Worm (Caenorhabditis elegans) whole organism, L1 larva: Measurements from ENCODE around the gene nspe-7.
A peak's percentile ranks its signal among the peaks of the same experiment; 100 is the strongest.

Experiments used
- C16A3.4 ChIP-seq: fragments of 150-350 bp; optimal IDR thresholded peaks from 2 replicates; lab custom pipeline; 2014; ENCODE audit warnings: missing biosample characterization, missing genetic modification characterization
- C34B4.2 ChIP-seq: sonication (generic microtip); optimal IDR thresholded peaks from 2 replicates; lab custom pipeline; 2017; ENCODE audit warnings: mild to moderate bottlenecking, missing genetic modification characterization, missing compliant biosample characterization
- aly-2 ChIP-seq: fragments of 150-350 bp; optimal IDR thresholded peaks from 2 replicates; lab custom pipeline; 2014; ENCODE audit warnings: missing biosample characterization, missing genetic modification characterization
- ama-1 ChIP-seq: fragments of 150-350 bp; optimal IDR thresholded peaks from 2 replicates; lab custom pipeline; 2014
- blmp-1 ChIP-seq: fragments of 150-350 bp; optimal IDR thresholded peaks from 2 replicates; lab custom pipeline; 2014; ENCODE audit warnings: missing biosample characterization, missing genetic modification characterization
- ceh-82 ChIP-seq, 3 experiments: fragments of 150-350 bp in 1 of 3; sonication (generic microtip) in 2 of 3; optimal IDR thresholded peaks; 2 replicates each; lab custom pipeline; 2014 to 2017; ENCODE audit warnings: missing biosample characterization in 3 of 3, missing genetic modification characterization in 3 of 3
- ceh-88 ChIP-seq: fragments of 200-800 bp; sonication (Bioruptor generic); IDR thresholded peaks from 2 replicates; pipeline ENCODE4 v1.3.6; 2022; ENCODE audit warnings: missing genetic modification characterization, missing compliant biosample characterization
- ceh-90 ChIP-seq: sonication (generic microtip); optimal IDR thresholded peaks from 2 replicates; lab custom pipeline; 2016; ENCODE audit warnings: missing genetic modification characterization, missing compliant biosample characterization
- ces-1 ChIP-seq: fragments of 150-350 bp; optimal IDR thresholded peaks from 2 replicates; lab custom pipeline; 2014; ENCODE audit warnings: missing biosample characterization, missing genetic modification reagents, missing genetic modification characterization
- dpl-1 ChIP-seq, 3 experiments: fragments of 150-350 bp in 2 of 3; sonication (generic microtip) in 1 of 3; optimal IDR thresholded peaks; 2 replicates each; lab custom pipeline; 2014 to 2017; ENCODE audit warnings: missing biosample characterization in 3 of 3, missing genetic modification characterization in 3 of 3, missing genetic modification reagents in 3 of 3
- dsc-1 ChIP-seq: sonication (generic microtip); optimal IDR thresholded peaks from 2 replicates; lab custom pipeline; 2016; ENCODE audit warnings: mild to moderate bottlenecking, missing genetic modification characterization, missing compliant biosample characterization
- efl-1 ChIP-seq, 4 experiments: fragments of 150-350 bp; optimal IDR thresholded peaks in 3 of 4; peaks in 1 of 4; 1 replicate in 1 of 4; 2 replicates in 3 of 4; lab custom pipeline; 2014; ENCODE audit warnings: missing biosample characterization in 2 of 4, missing genetic modification characterization in 2 of 4, missing genetic modification reagents in 2 of 4
- efl-3 ChIP-seq: fragments of 200-800 bp; sonication (Bioruptor generic); optimal IDR thresholded peaks from 2 replicates; lab custom pipeline; 2018; ENCODE audit warnings: mild to moderate bottlenecking, missing genetic modification characterization, missing compliant biosample characterization
- egl-27 ChIP-seq, 2 experiments: fragments of 150-350 bp in 1 of 2; sonication (generic microtip); optimal IDR thresholded peaks; 3 replicates each; lab custom pipeline; 2017 to 2018; ENCODE audit warnings: missing biosample characterization in 2 of 2, missing genetic modification characterization in 2 of 2, missing genetic modification reagents in 2 of 2
- elt-3 ChIP-seq, 6 experiments: fragments of 150-350 bp in 1 of 6; sonication (generic microtip); optimal IDR thresholded peaks; 2 replicates each; lab custom pipeline; 2017 to 2018; ENCODE audit warnings: missing biosample characterization in 6 of 6, missing genetic modification characterization in 6 of 6, inconsistent platforms in 1 of 6
- fkh-10 ChIP-seq: sonication (generic microtip); optimal IDR thresholded peaks from 2 replicates; lab custom pipeline; 2017; ENCODE audit warnings: missing biosample characterization, missing genetic modification reagents, missing genetic modification characterization
- fkh-4 ChIP-seq: sonication (generic microtip); optimal IDR thresholded peaks from 2 replicates; lab custom pipeline; 2016; ENCODE audit warnings: missing compliant biosample characterization, missing genetic modification characterization, borderline replicate concordance
- fkh-8 ChIP-seq: sonication (generic microtip); optimal IDR thresholded peaks from 2 replicates; lab custom pipeline; 2016; ENCODE audit warnings: mild to moderate bottlenecking, missing genetic modification characterization, missing compliant biosample characterization
- hpl-2 ChIP-seq: fragments of 150-350 bp; optimal IDR thresholded peaks from 2 replicates; lab custom pipeline; 2014; ENCODE audit warnings: missing biosample characterization, missing genetic modification reagents, missing genetic modification characterization
- irx-1 ChIP-seq: sonication (generic microtip); optimal IDR thresholded peaks from 2 replicates; lab custom pipeline; 2016; ENCODE audit warnings: missing genetic modification characterization, missing compliant biosample characterization
- isw-1 ChIP-seq: fragments of 200-800 bp; sonication (Bioruptor generic); IDR thresholded peaks from 2 replicates; pipeline ENCODE4 v1.3.6; 2022; ENCODE audit warnings: missing genetic modification characterization, missing compliant biosample characterization
- jun-1 ChIP-seq: fragments of 150-350 bp; optimal IDR thresholded peaks from 2 replicates; lab custom pipeline; 2014; ENCODE audit warnings: missing biosample characterization, missing genetic modification reagents, missing genetic modification characterization
- lin-13 ChIP-seq: fragments of 150-350 bp; optimal IDR thresholded peaks from 2 replicates; lab custom pipeline; 2014; ENCODE audit warnings: missing biosample characterization, missing genetic modification reagents, missing genetic modification characterization
- lin-14 ChIP-seq: fragments of 200-800 bp; sonication (Bioruptor generic); optimal IDR thresholded peaks from 2 replicates; lab custom pipeline; 2018; ENCODE audit warnings: mild to moderate bottlenecking, missing genetic modification characterization, moderate library complexity, missing compliant biosample characterization
- lin-15B ChIP-seq: fragments of 150-350 bp; sonication (generic microtip); optimal IDR thresholded peaks from 3 replicates; lab custom pipeline; 2014; ENCODE audit warnings: missing biosample characterization, missing genetic modification characterization
- lin-35 ChIP-seq, 2 experiments: fragments of 150-350 bp; optimal IDR thresholded peaks; 2 replicates each; lab custom pipeline; 2014; ENCODE audit warnings: missing biosample characterization in 2 of 2, missing genetic modification characterization in 2 of 2, missing genetic modification reagents in 2 of 2
- lin-39 ChIP-seq: fragments of 150-350 bp; optimal IDR thresholded peaks from 2 replicates; lab custom pipeline; 2014; ENCODE audit warnings: missing biosample characterization, missing genetic modification reagents, missing genetic modification characterization
- lir-3 ChIP-seq: sonication (generic microtip); optimal IDR thresholded peaks from 2 replicates; lab custom pipeline; 2016; ENCODE audit warnings: mild to moderate bottlenecking, missing genetic modification characterization, moderate library complexity, missing compliant biosample characterization; ENCODE audit not compliant: poor library complexity
- lsy-2 ChIP-seq, 2 experiments: fragments of 150-350 bp; optimal IDR thresholded peaks; 2 replicates each; lab custom pipeline; 2014; ENCODE audit warnings: missing biosample characterization in 2 of 2, missing genetic modification characterization in 2 of 2
- mab-9 ChIP-seq: fragments of 200-800 bp; sonication (Bioruptor generic); IDR thresholded peaks from 2 replicates; pipeline ENCODE4 v1.3.6; 2022; ENCODE audit warnings: missing genetic modification reagents, missing genetic modification characterization, missing compliant biosample characterization
- mdl-1 ChIP-seq, 2 experiments: fragments of 150-350 bp; optimal IDR thresholded peaks; 2 replicates each; lab custom pipeline; 2014 to 2017; ENCODE audit warnings: missing biosample characterization in 2 of 2, missing genetic modification characterization in 2 of 2, inconsistent platforms in 1 of 2
- mef-2 ChIP-seq: fragments of 150-350 bp; optimal IDR thresholded peaks from 2 replicates; lab custom pipeline; 2014; ENCODE audit warnings: missing biosample characterization, missing genetic modification characterization
- mep-1 ChIP-seq: fragments of 150-350 bp; optimal IDR thresholded peaks from 2 replicates; lab custom pipeline; 2014; ENCODE audit warnings: missing biosample characterization, missing genetic modification characterization
- nhr-19 ChIP-seq: fragments of 200-800 bp; sonication (Bioruptor generic); conservative IDR thresholded peaks from 2 replicates; pipeline ENCODE4 v1.3.6; 2022; ENCODE audit warnings: missing genetic modification characterization, missing compliant biosample characterization
- nhr-20 ChIP-seq: sonication (generic microtip); optimal IDR thresholded peaks from 2 replicates; lab custom pipeline; 2016; ENCODE audit warnings: mild to moderate bottlenecking, missing genetic modification characterization, missing compliant biosample characterization
- nhr-47 ChIP-seq: sonication (generic microtip); optimal IDR thresholded peaks from 2 replicates; lab custom pipeline; 2016; ENCODE audit warnings: mild to moderate bottlenecking, missing genetic modification characterization, moderate library complexity, missing compliant biosample characterization
- nhr-71 ChIP-seq: sonication (generic microtip); optimal IDR thresholded peaks from 2 replicates; lab custom pipeline; 2016; ENCODE audit warnings: mild to moderate bottlenecking, missing genetic modification characterization, moderate library complexity, missing compliant biosample characterization
- rnt-1 ChIP-seq: sonication (generic microtip); optimal IDR thresholded peaks from 2 replicates; lab custom pipeline; 2016; ENCODE audit warnings: mild to moderate bottlenecking, missing genetic modification characterization, moderate library complexity, missing compliant biosample characterization
- skn-1 ChIP-seq: fragments of 150-350 bp; optimal IDR thresholded peaks from 2 replicates; lab custom pipeline; 2014; ENCODE audit warnings: missing biosample characterization, missing genetic modification characterization
- snu-23 ChIP-seq: sonication (generic microtip); optimal IDR thresholded peaks from 2 replicates; lab custom pipeline; 2016; ENCODE audit warnings: missing genetic modification characterization, missing compliant biosample characterization
- sox-4 ChIP-seq: sonication (generic microtip); optimal IDR thresholded peaks from 2 replicates; lab custom pipeline; 2016; ENCODE audit warnings: missing genetic modification characterization, missing compliant biosample characterization
- sptf-1 ChIP-seq: fragments of 150-350 bp; optimal IDR thresholded peaks from 2 replicates; lab custom pipeline; 2014; ENCODE audit warnings: missing biosample characterization, missing genetic modification characterization
- swsn-7 ChIP-seq: sonication (generic microtip); optimal IDR thresholded peaks from 2 replicates; lab custom pipeline; 2016; ENCODE audit warnings: missing genetic modification characterization, missing compliant biosample characterization
- tbx-2 ChIP-seq: sonication (generic microtip); optimal IDR thresholded peaks from 2 replicates; lab custom pipeline; 2016; ENCODE audit warnings: missing genetic modification characterization, missing compliant biosample characterization
- unc-130 ChIP-seq: fragments of 150-350 bp; optimal IDR thresholded peaks from 2 replicates; lab custom pipeline; 2017; ENCODE audit warnings: missing biosample characterization, missing genetic modification characterization, inconsistent platforms
- unc-86 ChIP-seq: sonication (generic microtip); optimal IDR thresholded peaks from 2 replicates; lab custom pipeline; 2016; ENCODE audit warnings: missing genetic modification characterization, missing compliant biosample characterization
- unc-98 ChIP-seq: fragments of 200-800 bp; sonication (Bioruptor generic); IDR thresholded peaks from 2 replicates; pipeline ENCODE4 v1.3.6; 2022; ENCODE audit warnings: missing genetic modification characterization, missing compliant biosample characterization
- vab-15 ChIP-seq: sonication (generic microtip); optimal IDR thresholded peaks from 2 replicates; lab custom pipeline; 2017; ENCODE audit warnings: missing genotype, mild to moderate bottlenecking, missing genetic modification characterization, missing compliant biosample characterization

nspe-7 gene

DNA sequence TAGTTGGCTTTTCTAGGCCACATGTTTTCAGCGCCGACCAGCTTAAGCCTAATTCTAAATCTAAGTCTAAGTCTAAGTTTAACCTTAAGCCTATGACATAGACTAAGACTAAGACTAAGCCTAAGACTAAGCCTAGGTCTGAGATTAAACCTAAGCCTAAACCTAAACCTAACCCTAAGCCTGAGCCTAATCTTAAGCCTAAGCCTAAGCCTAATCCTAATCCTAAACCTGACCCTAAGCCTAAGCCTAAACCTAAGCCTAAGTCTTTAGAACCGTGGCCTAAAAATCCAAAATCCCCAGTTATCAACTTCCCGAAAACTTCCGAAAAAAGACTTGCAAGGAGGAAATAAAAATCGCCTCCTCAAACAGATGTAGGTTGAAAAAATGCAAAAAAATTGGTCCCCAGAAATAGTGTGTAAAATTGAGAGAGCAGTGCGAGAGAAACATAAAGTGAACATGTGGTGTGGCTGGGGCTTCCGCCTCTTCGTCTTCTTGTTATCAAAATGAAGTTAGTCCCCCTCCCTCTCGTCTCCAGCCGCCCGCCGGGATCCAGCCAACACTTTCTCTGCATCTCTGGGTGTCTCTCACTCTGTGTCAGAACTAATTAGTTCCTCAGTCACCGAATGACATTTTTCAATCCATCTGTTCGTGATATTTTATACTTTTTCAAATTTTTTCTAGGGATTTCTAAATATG, 32.8 kb downstream of the nspe-7 start:
- TF ChIP-seq lin-13 (GFP tag; lab: Kevin White, UChicago) (no peak), egl-27 (tag; optimal IDR thresholded peaks at IDR 0.05; lab: Kevin White, UChicago) (no peak), isw-1 (GFP tag; lab: Robert Waterston, UW) (no peak), nhr-71 (tag; lab: Kevin White, UChicago) (peak; percentile 76), lsy-2 (tag; optimal IDR thresholded peaks at IDR 0.05; lab: Kevin White, UChicago) (peak; percentile 31 to 46), fkh-4 (peak; percentile 58), elt-3 (tag; optimal IDR thresholded peaks at IDR 0.05; lab: Kevin White, UChicago) (peak in 1 of 6 experiments; percentile 15), nhr-47 (peak; percentile 20), rnt-1 (peak; percentile 68), dsc-1 (tag; lab: Kevin White, UChicago) (peak; percentile 95), efl-3 (GFP tag; lab: Kevin White, UChicago) (no peak), dpl-1 (GFP tag; optimal IDR thresholded peaks at IDR 0.05; lab: Kevin White, UChicago) (peak in 2 of 3 experiments; percentile 13 to 29), unc-130 (tag; lab: Kevin White, UChicago) (peak; percentile 59), lin-14 (GFP tag; lab: Kevin White, UChicago) (peak; percentile 90), vab-15 (no peak), mep-1 (tag; lab: Kevin White, UChicago) (peak; percentile 18), lin-35 (GFP tag; optimal IDR thresholded peaks at IDR 0.05; lab: Kevin White, UChicago) (peak in 1 of 2 experiments; percentile 13), irx-1 (tag; lab: Kevin White, UChicago) (peak; percentile 22), swsn-7 (tag; lab: Kevin White, UChicago) (peak; percentile 24), lir-3 (tag; lab: Kevin White, UChicago) (no peak), fkh-8 (tag; lab: Kevin White, UChicago) (peak; percentile 16), nhr-20 (tag; lab: Kevin White, UChicago) (peak; percentile 2), unc-98 (peak; percentile 48), mdl-1 (tag; optimal IDR thresholded peaks at IDR 0.05; lab: Kevin White, UChicago) (peak in 1 of 2 experiments; percentile 1), snu-23 (peak; percentile 45), efl-1 (optimal IDR thresholded peaks at IDR 0.05; lab: Kevin White, UChicago) (peak; percentile 12 to 38), efl-1 (GFP tag; optimal IDR thresholded peaks at IDR 0.05 in 1 of 2; lab: Kevin White, UChicago) (peak in 1 of 2 experiments; percentile 22), nhr-19 (GFP tag; lab: Robert Waterston, UW) (peak; percentile 52), skn-1 (no peak), jun-1 (tag; lab: Kevin White, UChicago) (no peak), ceh-90 (tag; lab: Kevin White, UChicago) (no peak), blmp-1 (tag; lab: Kevin White, UChicago) (no peak)
- TF ChIP-seq, all 84 proteins: peak for 21

DNA sequence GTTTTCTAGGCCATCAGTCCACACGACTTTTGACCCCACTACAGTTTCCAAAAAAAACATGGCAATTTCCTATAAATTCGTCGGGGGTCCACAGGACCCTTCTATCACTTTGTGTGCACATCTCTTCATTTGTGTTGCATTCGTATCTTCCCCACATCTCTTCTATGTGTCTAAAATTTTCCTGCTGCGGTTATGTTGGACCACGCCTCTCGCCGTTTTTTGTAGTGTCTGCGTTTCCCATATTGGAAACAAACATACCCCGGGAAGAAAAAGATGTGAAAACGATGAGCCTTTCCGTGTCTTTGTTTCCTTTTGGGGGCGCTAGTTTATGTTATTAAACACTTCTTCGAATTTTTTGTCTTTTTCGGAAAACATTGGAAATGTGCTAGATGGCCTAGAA, 34.9 kb downstream of the nspe-7 start:
- TF ChIP-seq lin-39 (no peak), ama-1 (no peak), lin-14 (GFP tag; lab: Kevin White, UChicago) (peak; percentile 49), ces-1 (no peak), unc-86 (tag; lab: Kevin White, UChicago) (no peak), sox-4 (tag; lab: Kevin White, UChicago) (no peak)

DNA sequence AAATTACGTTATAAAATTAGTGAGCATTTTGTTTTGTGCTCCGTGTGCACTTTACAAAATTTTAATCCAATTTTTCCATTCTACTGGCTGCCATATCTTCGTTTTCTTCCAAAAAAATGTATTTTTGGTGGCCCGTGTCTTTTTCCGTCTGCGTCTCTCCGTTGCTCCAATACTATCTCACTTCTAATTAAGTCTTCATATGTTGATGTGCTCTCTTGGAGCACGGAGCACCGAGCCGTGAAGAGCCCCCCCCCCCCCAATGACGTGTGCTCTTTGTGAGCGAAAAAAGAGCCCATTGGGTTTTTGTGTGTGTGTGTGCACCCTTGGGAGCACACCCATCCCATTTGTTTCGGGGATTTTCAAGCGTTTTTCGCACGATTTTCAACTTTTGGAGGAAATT, 38.0 kb downstream of the nspe-7 start:
- no peak for TF ChIP-seq sox-4 (tag; lab: Kevin White, UChicago)
- no peak for TF ChIP-seq lin-35 (GFP tag; optimal IDR thresholded peaks at IDR 0.05; lab: Kevin White, UChicago)
- no peak for TF ChIP-seq egl-27 (tag; optimal IDR thresholded peaks at IDR 0.05; lab: Kevin White, UChicago)
- TF ChIP-seq lin-15B (tag; lab: Kevin White, UChicago) = no peak
- TF ChIP-seq ces-1 = no peak
- no peak for TF ChIP-seq elt-3 (tag; optimal IDR thresholded peaks at IDR 0.05; lab: Kevin White, UChicago)
- no peak for TF ChIP-seq mab-9
- TF ChIP-seq aly-2 (tag; lab: Kevin White, UChicago) = no peak
- no peak for TF ChIP-seq fkh-10 (GFP tag; lab: Kevin White, UChicago)
- no peak for TF ChIP-seq sptf-1 (tag; lab: Kevin White, UChicago)
- TF ChIP-seq lin-14 (GFP tag; lab: Kevin White, UChicago) = peak; percentile 74
- TF ChIP-seq C16A3.4 (tag; lab: Kevin White, UChicago) = no peak
- TF ChIP-seq tbx-2 (tag; lab: Kevin White, UChicago) = peak; percentile 25
- no peak for TF ChIP-seq swsn-7 (tag; lab: Kevin White, UChicago)
- TF ChIP-seq nhr-71 (tag; lab: Kevin White, UChicago) = peak; percentile 4
- TF ChIP-seq mdl-1 (tag; optimal IDR thresholded peaks at IDR 0.05; lab: Kevin White, UChicago) = no peak
- no peak for TF ChIP-seq lir-3 (tag; lab: Kevin White, UChicago)
- no peak for TF ChIP-seq C34B4.2 (tag; lab: Kevin White, UChicago)
- TF ChIP-seq ceh-88 (GFP tag; lab: Robert Waterston, UW) = no peak
- no peak for TF ChIP-seq unc-130 (tag; lab: Kevin White, UChicago)
- no peak for TF ChIP-seq hpl-2
- TF ChIP-seq mef-2 (tag; lab: Kevin White, UChicago) = no peak
- no peak for TF ChIP-seq ceh-82 (tag; optimal IDR thresholded peaks at IDR 0.05; lab: Kevin White, UChicago)
